Worm (Caenorhabditis elegans) whole organism, L4/young adult: ENCODE results near the gene lys-10.
A peak's percentile ranks its signal among the peaks of the same experiment; 100 is the strongest.

Experiments
- W03F9.2 ChIP-seq: fragments of 150-350 bp; optimal IDR thresholded peaks from 2 replicates; lab custom pipeline; 2014; ENCODE audit warnings: missing biosample characterization, missing genetic modification characterization
- dao-5 ChIP-seq: sonication (generic microtip); optimal IDR thresholded peaks from 2 replicates; lab custom pipeline; 2016; ENCODE audit warnings: missing genotype, missing genetic modification characterization, moderate library complexity, missing compliant biosample characterization
- him-1 ChIP-seq: sonication (generic microtip); optimal IDR thresholded peaks from 2 replicates; lab custom pipeline; 2016; ENCODE audit warnings: missing genotype, missing genetic modification reagents, missing genetic modification characterization, missing compliant biosample characterization

Gene lys-10

ce11 chrIV:8332526-8332925 is at the start of gene lys-10:
Gene lys-10, plus strand, starts transcription at chrIV:8332826.
- TF ChIP-seq dao-5 (tag; lab: Kevin White, UChicago) = no peak
- no peak for TF ChIP-seq W03F9.2 (tag; lab: Kevin White, UChicago)
- TF ChIP-seq him-1 (tag; lab: Kevin White, UChicago) = no peak

- no peak for TF ChIP-seq dao-5 (tag; lab: Kevin White, UChicago)
- TF ChIP-seq him-1 (tag; lab: Kevin White, UChicago) = no peak
- TF ChIP-seq W03F9.2 (tag; lab: Kevin White, UChicago) = no peak
Measured at ce11 chrIV:8283214-8283613, 49.4 kb upstream of the lys-10 start.

- TF ChIP-seq dao-5 (tag; lab: Kevin White, UChicago) (no peak), W03F9.2 (tag; lab: Kevin White, UChicago) (no peak), him-1 (tag; lab: Kevin White, UChicago) (no peak)
Measured at ce11 chrIV:8286352-8286751, 46.3 kb upstream of the lys-10 start, which contains the start of gene K07H8.9. Gene K07H8.9, minus strand, starts transcription at chrIV:8286476.

- TF ChIP-seq him-1 (tag; lab: Kevin White, UChicago) (no peak), W03F9.2 (tag; lab: Kevin White, UChicago) (no peak), dao-5 (tag; lab: Kevin White, UChicago) (no peak)
Measured at ce11 chrIV:8287287-8287686, 45.3 kb upstream of the lys-10 start.

ce11 chrIV:8289105-8289504 is 43.5 kb upstream of the lys-10 start:
- TF ChIP-seq W03F9.2 (tag; lab: Kevin White, UChicago) (no peak), him-1 (tag; lab: Kevin White, UChicago) (no peak), dao-5 (tag; lab: Kevin White, UChicago) (no peak)

ce11 chrIV:8289505-8289579 is 43.3 kb upstream of the lys-10 start, which contains the start of gene nucl-1:
Gene nucl-1, minus strand, starts transcription at chrIV:8289530.
- TF ChIP-seq dao-5 (tag; lab: Kevin White, UChicago) (no peak), him-1 (tag; lab: Kevin White, UChicago) (no peak), W03F9.2 (tag; lab: Kevin White, UChicago) (no peak)

ce11 chrIV:8289580-8290323 is 42.9 kb upstream of the lys-10 start, which contains the start of gene daf-31:
Gene daf-31, plus strand, starts transcription at chrIV:8290273.
- TF ChIP-seq W03F9.2 (tag; lab: Kevin White, UChicago) = peak; percentile 39
- TF ChIP-seq him-1 (tag; lab: Kevin White, UChicago) = no peak
- TF ChIP-seq dao-5 (tag; lab: Kevin White, UChicago) = no peak

- no peak for TF ChIP-seq W03F9.2 (tag; lab: Kevin White, UChicago)
- TF ChIP-seq dao-5 (tag; lab: Kevin White, UChicago) = no peak
- TF ChIP-seq him-1 (tag; lab: Kevin White, UChicago) = no peak
Measured at ce11 chrIV:8291232-8291631, 41.4 kb upstream of the lys-10 start, which contains the start of gene K07H8.2. Gene K07H8.2, plus strand, starts transcription at chrIV:8291532.

ce11 chrIV:8294650-8295049 is 38.0 kb upstream of the lys-10 start, which contains the start of gene tbce-1:
Gene tbce-1, plus strand, starts transcription at chrIV:8294690.
- TF ChIP-seq W03F9.2 (tag; lab: Kevin White, UChicago) (no peak), him-1 (tag; lab: Kevin White, UChicago) (no peak), dao-5 (tag; lab: Kevin White, UChicago) (no peak)

ce11 chrIV:8297192-8297591 is 35.4 kb upstream of the lys-10 start, which contains the start of gene nprl-3:
Gene nprl-3, plus strand, starts transcription at chrIV:8297492.
- TF ChIP-seq W03F9.2 (tag; lab: Kevin White, UChicago) (no peak), dao-5 (tag; lab: Kevin White, UChicago) (no peak), him-1 (tag; lab: Kevin White, UChicago) (no peak)

ce11 chrIV:8299636-8300035 is 33.0 kb upstream of the lys-10 start, which contains the start of gene F35H10.6:
Gene F35H10.6, plus strand, starts transcription at chrIV:8299936.
- TF ChIP-seq W03F9.2 (tag; lab: Kevin White, UChicago) (no peak), dao-5 (tag; lab: Kevin White, UChicago) (no peak), him-1 (tag; lab: Kevin White, UChicago) (no peak)

ce11 chrIV:8300468-8300867 is 32.2 kb upstream of the lys-10 start, which contains the start of gene F35H10.5:
Gene F35H10.5, plus strand, starts transcription at chrIV:8300768.
- TF ChIP-seq dao-5 (tag; lab: Kevin White, UChicago) = no peak
- TF ChIP-seq W03F9.2 (tag; lab: Kevin White, UChicago) = no peak
- no peak for TF ChIP-seq him-1 (tag; lab: Kevin White, UChicago)

- TF ChIP-seq W03F9.2 (tag; lab: Kevin White, UChicago) (no peak), dao-5 (tag; lab: Kevin White, UChicago) (no peak), him-1 (tag; lab: Kevin White, UChicago) (no peak)
Measured at ce11 chrIV:8301925-8302324, 30.7 kb upstream of the lys-10 start.

- no peak for TF ChIP-seq dao-5 (tag; lab: Kevin White, UChicago)
- no peak for TF ChIP-seq him-1 (tag; lab: Kevin White, UChicago)
- no peak for TF ChIP-seq W03F9.2 (tag; lab: Kevin White, UChicago)
Measured at ce11 chrIV:8302648-8303161, 29.9 kb upstream of the lys-10 start.
